Fruit fly (Drosophila melanogaster): ENCODE data around the gene mRpL22.

Gene mRpL22

DNA sequence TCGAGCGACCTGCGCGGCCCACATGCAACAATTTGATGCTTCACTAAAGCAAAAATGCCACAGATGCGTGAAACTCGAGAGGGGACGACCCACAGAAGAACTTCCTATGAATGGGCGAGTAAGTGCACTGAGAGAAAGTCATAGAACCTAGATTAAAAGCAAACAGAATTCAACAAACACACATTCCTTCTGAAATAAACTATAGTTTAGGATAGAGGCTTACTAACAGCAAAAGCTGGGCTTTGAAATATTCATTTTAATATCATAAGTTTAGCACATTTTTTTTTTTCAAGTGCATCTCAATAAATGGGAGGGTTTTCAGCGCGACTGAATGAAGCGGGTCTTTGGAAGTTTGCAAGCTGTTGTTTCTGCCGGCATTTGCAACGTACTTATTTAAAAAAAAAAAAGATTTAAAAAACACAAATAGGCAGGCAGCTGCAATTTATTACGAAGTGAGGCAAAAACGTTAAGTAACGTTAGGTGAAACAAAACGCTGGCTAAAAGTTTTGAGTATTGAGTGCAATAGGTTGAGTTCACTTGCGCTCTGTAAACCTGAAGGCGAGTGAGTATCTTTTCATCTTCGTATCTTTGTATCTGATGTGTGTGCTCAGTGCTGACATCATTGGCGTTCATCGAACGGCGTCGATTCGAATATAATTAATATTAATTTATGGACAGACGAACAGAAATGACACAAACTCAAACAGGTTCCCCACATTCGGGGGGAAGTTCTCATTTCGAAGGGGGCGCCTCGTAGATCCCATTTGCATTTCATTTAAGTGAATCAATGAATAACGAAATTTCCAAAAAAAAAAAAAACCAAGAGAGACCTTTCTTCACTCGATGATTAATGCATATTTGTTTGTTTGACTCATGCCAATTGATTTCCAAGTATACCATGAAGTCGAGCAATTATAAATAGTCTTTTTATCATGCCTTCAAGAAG, 10.6 kb upstream of the mRpL22 start (continued):
- TF ChIP-seq zen2 (GFP tag; IDR thresholded peaks at IDR 0.05; ENCODE audit: partially characterized antibody): no peak
- TF ChIP-seq Sry-δ (GFP tag; optimal IDR thresholded peaks at IDR 0.05): peak; percentile 22
- TF ChIP-seq CrebB (tag; optimal IDR thresholded peaks at IDR 0.05): no peak
- no peak for TF ChIP-seq pan (optimal IDR thresholded peaks at IDR 0.05)
- TF ChIP-seq pan (GFP tag; optimal IDR thresholded peaks at IDR 0.05 in 1 of 2, IDR thresholded peaks at IDR 0.05 in 1 of 2): peak in 1 of 2 experiments; percentile 63
- peak; percentile 29 for TF ChIP-seq gcm2 (GFP tag; optimal IDR thresholded peaks at IDR 0.05)
- TF ChIP-seq Deaf1 (tag; optimal IDR thresholded peaks at IDR 0.05): no peak
- TF ChIP-seq vfl (GFP tag; optimal IDR thresholded peaks at IDR 0.05): no peak
- peak; percentile 29 to 68 for TF ChIP-seq dpn (GFP tag; optimal IDR thresholded peaks at IDR 0.05)
- TF ChIP-seq dati (GFP tag; IDR thresholded peaks at IDR 0.05): peak; percentile 62; the same call in 1 of the 2 replicates
- peak; percentile 55 for TF ChIP-seq az2 (GFP tag; optimal IDR thresholded peaks at IDR 0.05)
- peak; percentile 73 for TF ChIP-seq stc (GFP tag; IDR thresholded peaks at IDR 0.05)
- TF ChIP-seq CG8290 (GFP tag; optimal IDR thresholded peaks at IDR 0.05): peak; percentile 46
- no peak for TF ChIP-seq CG8290 (tag; optimal IDR thresholded peaks at IDR 0.05)
- TF ChIP-seq Abd-B (GFP tag; optimal IDR thresholded peaks at IDR 0.05): no peak
- TF ChIP-seq Oaz (GFP tag; IDR thresholded peaks at IDR 0.05): 0 out of 2 replicates have a peak, but pooled peaks have one; percentile 25
- peak; percentile 66; the same call in 1 of the 2 replicates for TF ChIP-seq CG11696 (GFP tag; IDR thresholded peaks at IDR 0.05)
- no peak for TF ChIP-seq toy (GFP tag; IDR thresholded peaks at IDR 0.05)
- TF ChIP-seq Med (GFP tag): peak; percentile 91
- TF ChIP-seq pzg (GFP tag; optimal IDR thresholded peaks at IDR 0.05): no peak
- TF ChIP-seq otp (GFP tag; IDR thresholded peaks at IDR 0.05): peak; percentile 77
- TF ChIP-seq tap (tag; optimal IDR thresholded peaks at IDR 0.05): peak; percentile 67
- TF ChIP-seq lilli (GFP tag; optimal IDR thresholded peaks at IDR 0.05): peak; percentile 42
- TF ChIP-seq CG11093 (GFP tag; IDR thresholded peaks at IDR 0.05): peak; percentile 77
- TF ChIP-seq repo (GFP tag; optimal IDR thresholded peaks at IDR 0.05): peak; percentile 51
- no peak for TF ChIP-seq kah (GFP tag; optimal IDR thresholded peaks at IDR 0.05)
- no peak for TF ChIP-seq CG42726 (GFP tag; IDR thresholded peaks at IDR 0.05; ENCODE audit: partially characterized antibody)
- peak; percentile 61 for TF ChIP-seq mam (GFP tag; optimal IDR thresholded peaks at IDR 0.05)
- TF ChIP-seq h (optimal IDR thresholded peaks at IDR 0.05): no peak
- TF ChIP-seq unpg (GFP tag; optimal IDR thresholded peaks at IDR 0.05): peak; percentile 43
- TF ChIP-seq org-1 (GFP tag; optimal IDR thresholded peaks at IDR 0.05): peak; percentile 44
- TF ChIP-seq CG10267 (tag; optimal IDR thresholded peaks at IDR 0.05): peak; percentile 62
- TF ChIP-seq CG13296 (GFP tag; optimal IDR thresholded peaks at IDR 0.05): no peak
- no peak for TF ChIP-seq MESR4 (GFP tag; optimal IDR thresholded peaks at IDR 0.05)
- TF ChIP-seq CG1602 (GFP tag; optimal IDR thresholded peaks at IDR 0.05): peak; percentile 46
- peak; percentile 30 to 55 for TF ChIP-seq chif (GFP tag; optimal IDR thresholded peaks at IDR 0.05)
- no peak for TF ChIP-seq CG6791 (GFP tag; IDR thresholded peaks at IDR 0.05; ENCODE audit: partially characterized antibody)
- peak; percentile 96 for TF ChIP-seq sens (GFP tag)
- no peak for TF ChIP-seq wdn (GFP tag; IDR thresholded peaks at IDR 0.05)
- peak; percentile 39 for TF ChIP-seq en (GFP tag; optimal IDR thresholded peaks at IDR 0.05)
- TF ChIP-seq row (GFP tag; IDR thresholded peaks at IDR 0.05): peak; percentile 63
- no peak for TF ChIP-seq B-H2 (GFP tag; optimal IDR thresholded peaks at IDR 0.05)
- no peak for TF ChIP-seq HLHmδ (GFP tag; optimal IDR thresholded peaks at IDR 0.05)
- no peak for TF ChIP-seq inv (GFP tag; IDR thresholded peaks at IDR 0.05; ENCODE audit: partially characterized antibody)
- peak; percentile 5 for TF ChIP-seq CG4854 (GFP tag; optimal IDR thresholded peaks at IDR 0.05)
- peak; percentile 35 for TF ChIP-seq CG13775 (GFP tag; optimal IDR thresholded peaks at IDR 0.05)
- TF ChIP-seq Meics (GFP tag; optimal IDR thresholded peaks at IDR 0.05): no peak
- peak; percentile 53; the same call in 1 of the 2 replicates for TF ChIP-seq H2.0 (GFP tag; IDR thresholded peaks at IDR 0.05)
- TF ChIP-seq CG16863 (GFP tag; optimal IDR thresholded peaks at IDR 0.05): peak; percentile 43
- no peak for TF ChIP-seq insv (GFP tag; optimal IDR thresholded peaks at IDR 0.05)

Measured in whole organism, embryonic.